Fruit fly (Drosophila melanogaster) whole organism, embryonic: ENCODE results near the gene Tgt.

Experiments used
- Adf1 ChIP-seq: fragments of 200-800 bp; sonication (Bioruptor generic); IDR thresholded peaks from 2 replicates; pipeline ENCODE4 v1.3.6; 2022; ENCODE audit warnings: missing biosample characterization, missing genetic modification characterization
- BEAF-32 ChIP-seq: fragments of 200-800 bp; sonication (Bioruptor generic); optimal IDR thresholded peaks from 3 replicates; lab custom pipeline; 2017; ENCODE audit warnings: missing biosample characterization, missing genetic modification characterization, mild to moderate bottlenecking, moderate library complexity, missing genetic modification reagents
- CG10209 ChIP-seq: fragments of 200-800 bp; sonication (Bioruptor generic); optimal IDR thresholded peaks from 3 replicates; lab custom pipeline; 2017; ENCODE audit warnings: missing biosample characterization, mild to moderate bottlenecking, missing genetic modification characterization, missing genetic modification reagents
- CG12219 ChIP-seq: fragments of 200-800 bp; sonication (Bioruptor generic); optimal IDR thresholded peaks from 3 replicates; lab custom pipeline; 2018; ENCODE audit warnings: missing biosample characterization, mild to moderate bottlenecking, missing genetic modification characterization
- CG14667 ChIP-seq: fragments of 200-800 bp; sonication (Bioruptor generic); IDR thresholded peaks from 2 replicates; pipeline ENCODE4 v1.3.6; 2022; ENCODE audit warnings: missing biosample characterization, missing genetic modification characterization
- CG15073 ChIP-seq: fragments of 200-800 bp; sonication (Bioruptor generic); optimal IDR thresholded peaks from 2 replicates; lab custom pipeline; 2016; ENCODE audit warnings: missing biosample characterization, missing genetic modification characterization
- CG16815 ChIP-seq: fragments of 200-800 bp; sonication (Bioruptor generic); optimal IDR thresholded peaks from 3 replicates; lab custom pipeline; 2017; ENCODE audit warnings: missing biosample characterization, mild to moderate bottlenecking, missing genetic modification characterization
- CG16863 ChIP-seq: fragments of 200-800 bp; sonication (Bioruptor generic); optimal IDR thresholded peaks from 3 replicates; lab custom pipeline; 2016; ENCODE audit warnings: missing biosample characterization, missing genetic modification characterization
- CG17186 ChIP-seq: fragments of 200-800 bp; sonication (Bioruptor generic); optimal IDR thresholded peaks from 3 replicates; lab custom pipeline; 2017; ENCODE audit warnings: missing biosample characterization, missing genetic modification reagents, missing genetic modification characterization
- CG17612 ChIP-seq: fragments of 200-800 bp; sonication (Bioruptor generic); IDR thresholded peaks from 2 replicates; pipeline ENCODE4 v1.3.6; 2022; ENCODE audit warnings: missing biosample characterization, missing genetic modification characterization
- CG18011 ChIP-seq: fragments of 200-800 bp; sonication (Bioruptor generic); optimal IDR thresholded peaks from 2 replicates; lab custom pipeline; 2017; ENCODE audit warnings: missing biosample characterization, missing genetic modification characterization, mild to moderate bottlenecking, moderate library complexity, missing genotype
- CG2116 ChIP-seq: fragments of 200-800 bp; sonication (Bioruptor generic); optimal IDR thresholded peaks from 3 replicates; lab custom pipeline; 2018; ENCODE audit warnings: missing biosample characterization, mild to moderate bottlenecking, missing genetic modification characterization
- CG2712 ChIP-seq: fragments of 200-800 bp; optimal IDR thresholded peaks from 3 replicates; lab custom pipeline; 2019; ENCODE audit warnings: missing biosample characterization, mild to moderate bottlenecking, missing genetic modification characterization, moderate library complexity
- CG3163 ChIP-seq: fragments of 200-800 bp; sonication (Bioruptor generic); optimal IDR thresholded peaks from 3 replicates; lab custom pipeline; 2016; ENCODE audit warnings: missing biosample characterization, missing genetic modification characterization
- CG32772 ChIP-seq: fragments of 200-800 bp; sonication (Bioruptor generic); IDR thresholded peaks from 2 replicates; pipeline ENCODE4 v1.3.6; 2022; ENCODE audit warnings: missing biosample characterization, missing genetic modification characterization
- CG34376 ChIP-seq: fragments of 200-800 bp; sonication (Bioruptor generic); optimal IDR thresholded peaks from 2 replicates; lab custom pipeline; 2018; ENCODE audit warnings: missing biosample characterization, mild to moderate bottlenecking, missing genetic modification characterization
- CG3726 ChIP-seq: fragments of 200-800 bp; sonication (Bioruptor generic); IDR thresholded peaks from 3 replicates; pipeline ENCODE4, ENCODE4 v1.3.6; 2022; ENCODE audit warnings: missing biosample characterization, missing genetic modification characterization
- CG42726 ChIP-seq: fragments of 200-800 bp; sonication (Bioruptor generic); IDR thresholded peaks from 2 replicates; pipeline ENCODE4 v1.3.6; 2022; ENCODE audit warnings: missing biosample characterization, missing genetic modification characterization; ENCODE audit not compliant: partially characterized antibody
- CG7556 ChIP-seq: fragments of 200-800 bp; sonication (Bioruptor generic); optimal IDR thresholded peaks from 2 replicates; lab custom pipeline; 2017; ENCODE audit warnings: missing biosample characterization, mild to moderate bottlenecking, missing genetic modification characterization
- CG9437 ChIP-seq: fragments of 200-800 bp; sonication (Bioruptor generic); optimal IDR thresholded peaks from 2 replicates; lab custom pipeline; 2018; ENCODE audit warnings: missing biosample characterization, mild to moderate bottlenecking, missing genetic modification characterization
- CG9797 ChIP-seq: fragments of 200-800 bp; sonication (Bioruptor generic); optimal IDR thresholded peaks from 3 replicates; lab custom pipeline; 2018; ENCODE audit warnings: missing biosample characterization, mild to moderate bottlenecking, missing genetic modification characterization
- Dll ChIP-seq: fragments of 200-800 bp; sonication (Bioruptor generic); IDR thresholded peaks from 4 replicates; pipeline ENCODE4 v1.3.6; 2022; ENCODE audit warnings: missing biosample characterization, missing genetic modification characterization; ENCODE audit not compliant: partially characterized antibody
- Dref ChIP-seq: fragments of 200-800 bp; sonication (Bioruptor generic); IDR thresholded peaks from 2 replicates; pipeline ENCODE4 v1.3.6; 2022; ENCODE audit warnings: missing biosample characterization, missing genetic modification characterization
- Gsc ChIP-seq: fragments of 200-800 bp; sonication (Bioruptor generic); IDR thresholded peaks from 2 replicates; pipeline ENCODE4 v1.3.6; 2022; ENCODE audit warnings: missing biosample characterization, missing genetic modification characterization
- H2.0 ChIP-seq: fragments of 200-800 bp; sonication (Bioruptor generic); IDR thresholded peaks from 2 replicates; pipeline ENCODE4 v1.3.6; 2022; ENCODE audit warnings: missing biosample characterization, missing genetic modification characterization
- HLH4C ChIP-seq: fragments of 200-800 bp; sonication (Bioruptor generic); IDR thresholded peaks from 3 replicates; pipeline ENCODE4 v1.3.6; 2022; ENCODE audit warnings: missing biosample characterization, missing genetic modification characterization; ENCODE audit not compliant: partially characterized antibody
- Hmx ChIP-seq: fragments of 200-800 bp; sonication (Bioruptor generic); optimal IDR thresholded peaks from 2 replicates; lab custom pipeline; 2016; ENCODE audit warnings: missing biosample characterization, missing genetic modification characterization
- Lpt ChIP-seq: fragments of >200 bp; optimal IDR thresholded peaks from 2 replicates; lab custom pipeline; 2018; ENCODE audit warnings: missing biosample characterization, missing genetic modification characterization
- Max ChIP-seq: fragments of 200-800 bp; sonication (Bioruptor generic); optimal IDR thresholded peaks from 2 replicates; lab custom pipeline; 2016; ENCODE audit warnings: missing biosample characterization, mild to moderate bottlenecking, missing genetic modification characterization
- Sox100B ChIP-seq: fragments of 200-800 bp; sonication (Bioruptor generic); optimal IDR thresholded peaks from 3 replicates; lab custom pipeline; 2018; ENCODE audit warnings: missing biosample characterization, mild to moderate bottlenecking, missing genetic modification characterization
- Stat92E ChIP-seq, 3 experiments: fragments of >200 bp in 2 of 3; fragments of 200-800 bp in 1 of 3; sonication (Bioruptor generic) in 1 of 3; optimal IDR thresholded peaks; 2 replicates each; lab custom pipeline; 2017 to 2019; ENCODE audit warnings: missing biosample characterization in 3 of 3, missing genetic modification characterization in 3 of 3, mild to moderate bottlenecking in 1 of 3, moderate library complexity in 1 of 3
- Tbp ChIP-seq: fragments of >200 bp; optimal IDR thresholded peaks from 2 replicates; lab custom pipeline; 2018; ENCODE audit warnings: missing biosample characterization, missing genetic modification characterization
- bab2 ChIP-seq: fragments of 200-800 bp; sonication (Bioruptor generic); optimal IDR thresholded peaks from 2 replicates; lab custom pipeline; 2016; ENCODE audit warnings: missing biosample characterization, missing genetic modification characterization
- cg ChIP-seq: fragments of 200-800 bp; sonication (Bioruptor generic); optimal IDR thresholded peaks from 3 replicates; lab custom pipeline; 2019; ENCODE audit warnings: missing biosample characterization, mild to moderate bottlenecking, missing genetic modification characterization, moderate library complexity
- chinmo ChIP-seq: fragments of 200-800 bp; sonication (Bioruptor generic); IDR thresholded peaks from 4 replicates; pipeline ENCODE4 v1.3.6; 2022; ENCODE audit warnings: missing biosample characterization, missing genetic modification characterization; ENCODE audit not compliant: partially characterized antibody
- crol ChIP-seq: fragments of 200-800 bp; sonication (Bioruptor generic); IDR thresholded peaks from 2 replicates; pipeline ENCODE4 v1.3.6; 2022; ENCODE audit warnings: missing biosample characterization, missing genetic modification characterization
- dan ChIP-seq: fragments of 200-800 bp; sonication (Bioruptor generic); IDR thresholded peaks from 2 replicates; pipeline ENCODE4 v1.3.6; 2022; ENCODE audit warnings: missing biosample characterization, missing genetic modification characterization
- gem ChIP-seq: fragments of 200-800 bp; sonication (Bioruptor generic); optimal IDR thresholded peaks from 2 replicates; lab custom pipeline; 2019; ENCODE audit warnings: missing biosample characterization, mild to moderate bottlenecking, missing genetic modification characterization, moderate library complexity
- ind ChIP-seq: fragments of 200-800 bp; sonication (Bioruptor generic); optimal IDR thresholded peaks from 3 replicates; lab custom pipeline; 2016; ENCODE audit warnings: missing biosample characterization, missing genetic modification characterization
- jing ChIP-seq: fragments of 200-800 bp; sonication (Bioruptor generic); optimal IDR thresholded peaks from 2 replicates; lab custom pipeline; 2018; ENCODE audit warnings: missing biosample characterization, mild to moderate bottlenecking, missing genetic modification characterization
- org-1 ChIP-seq: fragments of 200-800 bp; sonication (Bioruptor generic); optimal IDR thresholded peaks from 2 replicates; lab custom pipeline; 2017; ENCODE audit warnings: missing biosample characterization, missing genetic modification characterization
- prd ChIP-seq, 3 experiments: fragments of >200 bp in 2 of 3; fragments of 200-800 bp in 1 of 3; sonication (Bioruptor generic) in 1 of 3; optimal IDR thresholded peaks in 2 of 3; IDR thresholded peaks in 1 of 3; 2 replicates in 2 of 3; 3 replicates in 1 of 3; pipeline versions ENCODE4 v1.3.6 to Lab custom; 2017 to 2022; ENCODE audit warnings: missing biosample characterization in 1 of 3, missing genetic modification characterization in 1 of 3
- rib ChIP-seq: fragments of 200-800 bp; sonication (Bioruptor generic); IDR thresholded peaks from 2 replicates; pipeline ENCODE4 v1.3.6; 2022; ENCODE audit warnings: missing biosample characterization, missing genetic modification characterization
- sqz ChIP-seq: fragments of 200-800 bp; sonication (Bioruptor generic); optimal IDR thresholded peaks from 3 replicates; lab custom pipeline; 2018; ENCODE audit warnings: missing biosample characterization, mild to moderate bottlenecking, missing genetic modification characterization
- sr ChIP-seq: fragments of 200-800 bp; sonication (Bioruptor generic); IDR thresholded peaks from 3 replicates; pipeline ENCODE4 v1.3.6; 2022; ENCODE audit warnings: missing biosample characterization, missing genetic modification characterization
- ssp ChIP-seq: fragments of 200-800 bp; sonication (Bioruptor generic); IDR thresholded peaks from 2 replicates; pipeline ENCODE4 v1.3.6; 2022; ENCODE audit warnings: missing biosample characterization, missing genetic modification characterization
- tio ChIP-seq: fragments of 200-800 bp; sonication (Bioruptor generic); optimal IDR thresholded peaks from 2 replicates; lab custom pipeline; 2017; ENCODE audit warnings: missing biosample characterization, missing genetic modification characterization, inconsistent platforms
- zen2 ChIP-seq: fragments of 200-800 bp; sonication (Bioruptor generic); IDR thresholded peaks from 3 replicates; pipeline ENCODE4 v1.3.6; 2022; ENCODE audit warnings: missing biosample characterization, missing genetic modification characterization; ENCODE audit not compliant: partially characterized antibody

Gene Tgt

dm6 chr2L:1144371-1145360 is 39.2 kb upstream of the Tgt start (continued):
- TF ChIP-seq Adf1 (GFP tag; lab: Robert Waterston, UW) (no peak), BEAF-32 (no peak), CG12219 (GFP tag; lab: Kevin White, UChicago) (peak; percentile 51), Dref (GFP tag; lab: Robert Waterston, UW) (no peak), rib (GFP tag; lab: Robert Waterston, UW) (0 out of 2 replicates have a peak, but pooled peaks have one; percentile 31), tio (GFP tag; lab: Kevin White, UChicago) (no peak), CG18011 (GFP tag; lab: Kevin White, UChicago) (no peak), Sox100B (GFP tag; lab: Kevin White, UChicago) (no peak), CG32772 (GFP tag; lab: Robert Waterston, UW) (0 out of 2 replicates have a peak, but pooled peaks have one; percentile 12), sr (GFP tag; lab: Robert Waterston, UW) (no peak), Gsc (GFP tag; lab: Robert Waterston, UW) (no peak), CG9437 (GFP tag; lab: Kevin White, UChicago) (no peak), CG17186 (no peak), crol (GFP tag; lab: Robert Waterston, UW) (no peak), gem (tag; lab: Kevin White, UChicago) (peak; percentile 81), H2.0 (GFP tag; lab: Robert Waterston, UW) (no peak), sqz (GFP tag; lab: Kevin White, UChicago) (no peak), org-1 (GFP tag; lab: Kevin White, UChicago) (peak; percentile 37), CG2712 (peak; percentile 78), CG2116 (no peak), Lpt (GFP tag; lab: Kevin White, UChicago) (no peak), CG3163 (GFP tag; lab: Kevin White, UChicago) (no peak), CG17612 (GFP tag; lab: Robert Waterston, UW) (no peak), CG42726 (no peak), Stat92E (GFP tag; optimal IDR thresholded peaks at IDR 0.05; lab: Kevin White, UChicago) (no peak), CG7556 (GFP tag; lab: Kevin White, UChicago) (peak; percentile 28), Tbp (GFP tag; lab: Kevin White, UChicago) (no peak), CG14667 (GFP tag; lab: Robert Waterston, UW) (no peak), zen2 (GFP tag; lab: Robert Waterston, UW) (no peak), HLH4C (GFP tag; lab: Robert Waterston, UW) (no peak), CG34376 (no peak), CG16863 (GFP tag; lab: Kevin White, UChicago) (peak; percentile 26), prd (optimal IDR thresholded peaks at IDR 0.05; lab: Kevin White, UChicago) (no peak), prd (GFP tag; IDR thresholded peaks at IDR 0.05; lab: Robert Waterston, UW) (peak; percentile 54; the same call in 2 of the 3 replicates), chinmo (GFP tag; lab: Robert Waterston, UW) (no peak), CG10209 (GFP tag; lab: Kevin White, UChicago) (peak; percentile 28), Max (peak; percentile 15), ind (GFP tag; lab: Kevin White, UChicago) (peak; percentile 49), cg (GFP tag; lab: Kevin White, UChicago) (no peak), CG3726 (GFP tag; lab: Robert Waterston, UW) (no peak), bab2 (GFP tag; lab: Kevin White, UChicago) (peak; percentile 36), CG15073 (no peak), Hmx (no peak), CG16815 (GFP tag; lab: Kevin White, UChicago) (peak; percentile 30), dan (GFP tag; lab: Robert Waterston, UW) (no peak), jing (GFP tag; lab: Kevin White, UChicago) (peak; percentile 28), CG9797 (GFP tag; lab: Kevin White, UChicago) (no peak), Dll (no peak), ssp (GFP tag; lab: Robert Waterston, UW) (no peak)
